Worm (Caenorhabditis elegans) whole organism, L2 larva: Measurements from ENCODE around the gene F23H12.10.

Experiments used
- F13H6.1 ChIP-seq: sonication (generic microtip); optimal IDR thresholded peaks from 2 replicates; lab custom pipeline; 2016; ENCODE audit warnings: missing genetic modification characterization, missing compliant biosample characterization
- ZK546.5 ChIP-seq: sonication (generic microtip); optimal IDR thresholded peaks from 2 replicates; lab custom pipeline; 2017; ENCODE audit warnings: missing biosample characterization, missing genetic modification characterization
- aly-2 ChIP-seq: fragments of 150-350 bp; optimal IDR thresholded peaks from 2 replicates; lab custom pipeline; 2014; ENCODE audit warnings: missing biosample characterization, missing genetic modification characterization
- ama-1 ChIP-seq: fragments of 150-350 bp; optimal IDR thresholded peaks from 2 replicates; lab custom pipeline; 2018; ENCODE audit warnings: inconsistent platforms
- egl-27 ChIP-seq: sonication (generic microtip); optimal IDR thresholded peaks from 3 replicates; lab custom pipeline; 2017; ENCODE audit warnings: missing biosample characterization, missing genetic modification reagents, missing genetic modification characterization
- elt-3 ChIP-seq: sonication (generic microtip); optimal IDR thresholded peaks from 2 replicates; lab custom pipeline; 2017; ENCODE audit warnings: missing biosample characterization, missing genetic modification characterization
- lin-13 ChIP-seq: fragments of 150-350 bp; optimal IDR thresholded peaks from 2 replicates; lab custom pipeline; 2014; ENCODE audit warnings: missing biosample characterization, missing genetic modification reagents, missing genetic modification characterization
- mdl-1 ChIP-seq, 2 experiments: fragments of 150-350 bp in 1 of 2; sonication (generic microtip) in 1 of 2; optimal IDR thresholded peaks; 2 replicates each; lab custom pipeline; 2017; ENCODE audit warnings: missing biosample characterization in 2 of 2, missing genetic modification characterization in 2 of 2
- nhr-11 ChIP-seq: fragments of 150-350 bp; optimal IDR thresholded peaks from 2 replicates; lab custom pipeline; 2014; ENCODE audit warnings: missing biosample characterization, missing genetic modification characterization
- nhr-237 ChIP-seq: fragments of 150-350 bp; optimal IDR thresholded peaks from 2 replicates; lab custom pipeline; 2014; ENCODE audit warnings: missing biosample characterization, missing genetic modification characterization
- sem-4 ChIP-seq: fragments of 150-350 bp; optimal IDR thresholded peaks from 2 replicates; lab custom pipeline; 2014; ENCODE audit warnings: missing biosample characterization, missing genetic modification reagents, missing genetic modification characterization
- skn-1 ChIP-seq: sonication (generic microtip); optimal IDR thresholded peaks from 2 replicates; lab custom pipeline; 2017; ENCODE audit warnings: missing biosample characterization, missing genetic modification characterization
- unc-62 ChIP-seq: fragments of 150-350 bp; optimal IDR thresholded peaks from 2 replicates; lab custom pipeline; 2014; ENCODE audit warnings: missing biosample characterization, missing genetic modification reagents, missing genetic modification characterization

DNA sequence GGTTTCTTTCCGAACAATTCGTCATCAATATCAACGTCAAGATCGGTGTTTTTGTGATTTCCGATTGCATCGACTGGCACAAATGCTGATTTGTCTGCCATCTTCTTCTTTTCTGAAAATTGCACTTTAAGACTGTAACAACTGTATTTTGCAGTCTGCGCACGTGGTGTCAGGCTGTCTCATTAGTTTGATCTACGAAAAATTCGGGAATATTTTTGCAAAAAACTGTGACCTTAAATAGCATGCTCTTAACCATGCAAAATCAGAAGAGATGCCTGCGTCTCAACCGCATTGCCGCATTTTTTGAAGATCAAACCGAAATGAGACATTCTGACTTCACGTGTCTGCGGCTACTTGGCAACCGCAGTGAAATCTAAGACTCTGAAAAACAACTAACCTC is 27.3 kb upstream of the F23H12.10 start, which contains the start of gene K01D12.7:
- TF ChIP-seq unc-62: no peak
- no peak for TF ChIP-seq nhr-11
- TF ChIP-seq ama-1 (lab: Kevin White, UChicago): no peak
- TF ChIP-seq mdl-1 (tag; optimal IDR thresholded peaks at IDR 0.05; lab: Kevin White, UChicago): no peak
- TF ChIP-seq ZK546.5 (tag; lab: Kevin White, UChicago): no peak
- no peak for TF ChIP-seq elt-3 (tag; lab: Kevin White, UChicago)
- no peak for TF ChIP-seq skn-1 (tag; lab: Kevin White, UChicago)
- TF ChIP-seq nhr-237 (tag; lab: Kevin White, UChicago): no peak
- TF ChIP-seq egl-27 (tag; lab: Kevin White, UChicago): no peak
- no peak for TF ChIP-seq F13H6.1 (tag; lab: Kevin White, UChicago)
- no peak for TF ChIP-seq lin-13 (GFP tag; lab: Kevin White, UChicago)
- no peak for TF ChIP-seq sem-4 (tag; lab: Kevin White, UChicago)
- TF ChIP-seq aly-2: no peak
